Fruit fly (Drosophila melanogaster) whole organism, embryonic: Measurements from ENCODE around the gene CG34026.
A peak's percentile ranks its signal among the peaks of the same experiment; 100 is the strongest.

Experiments
- Aef1 ChIP-seq: fragments of 200-800 bp; sonication (Bioruptor generic); IDR thresholded peaks from 3 replicates; pipeline ENCODE4 v1.3.6; 2022; ENCODE audit warnings: missing biosample characterization, missing genetic modification characterization
- Atf6 ChIP-seq: fragments of 200-800 bp; sonication (Bioruptor generic); IDR thresholded peaks from 2 replicates; pipeline ENCODE4 v1.3.6; 2022; ENCODE audit warnings: missing biosample characterization, missing genetic modification characterization
- B-H2 ChIP-seq: fragments of 200-800 bp; sonication (Bioruptor generic); optimal IDR thresholded peaks from 2 replicates; lab custom pipeline; 2018; ENCODE audit warnings: missing biosample characterization, mild to moderate bottlenecking, missing genetic modification characterization
- CG10267 ChIP-seq: fragments of 200-800 bp; sonication (Bioruptor generic); optimal IDR thresholded peaks from 2 replicates; lab custom pipeline; 2018; ENCODE audit warnings: missing biosample characterization, mild to moderate bottlenecking, missing genetic modification characterization, moderate library complexity
- CG10543 ChIP-seq: fragments of 200-800 bp; sonication (Bioruptor generic); optimal IDR thresholded peaks from 3 replicates; lab custom pipeline; 2017; ENCODE audit warnings: missing biosample characterization, mild to moderate bottlenecking, missing genetic modification characterization, moderate library complexity
- CG11695 ChIP-seq: fragments of 200-800 bp; sonication (Bioruptor generic); IDR thresholded peaks from 3 replicates; pipeline ENCODE4 v1.3.6; 2022; ENCODE audit warnings: missing biosample characterization, missing genetic modification characterization
- CG12155 ChIP-seq: fragments of 200-800 bp; sonication (Bioruptor generic); optimal IDR thresholded peaks from 3 replicates; lab custom pipeline; 2016; ENCODE audit warnings: missing biosample characterization, missing genetic modification characterization
- CG12299 ChIP-seq: fragments of 200-800 bp; sonication (Bioruptor generic); optimal IDR thresholded peaks from 2 replicates; lab custom pipeline; 2018; ENCODE audit warnings: missing biosample characterization, mild to moderate bottlenecking, missing genetic modification characterization
- CG12769 ChIP-seq: fragments of 200-800 bp; sonication (Bioruptor generic); optimal IDR thresholded peaks from 2 replicates; lab custom pipeline; 2019; ENCODE audit warnings: missing biosample characterization, mild to moderate bottlenecking, missing genetic modification characterization, moderate library complexity
- CG14441 ChIP-seq: fragments of 200-800 bp; sonication (Bioruptor generic); IDR thresholded peaks from 2 replicates; pipeline ENCODE4 v1.3.6; 2022; ENCODE audit warnings: missing biosample characterization, missing genetic modification characterization
- CG14860 ChIP-seq: fragments of 200-800 bp; sonication (Bioruptor generic); IDR thresholded peaks from 3 replicates; pipeline ENCODE4 v1.3.6; 2022; ENCODE audit warnings: missing biosample characterization, missing genetic modification characterization; ENCODE audit not compliant: partially characterized antibody
- CG15479 ChIP-seq: fragments of 200-800 bp; sonication (Bioruptor generic); optimal IDR thresholded peaks from 3 replicates; lab custom pipeline; 2019; ENCODE audit warnings: missing biosample characterization, mild to moderate bottlenecking, missing genetic modification characterization, moderate library complexity
- CG17912 ChIP-seq: fragments of 200-800 bp; sonication (Bioruptor generic); optimal IDR thresholded peaks from 2 replicates; lab custom pipeline; 2018; ENCODE audit warnings: missing biosample characterization, mild to moderate bottlenecking, missing genetic modification characterization
- CG3065 ChIP-seq: fragments of 200-800 bp; sonication (Bioruptor generic); optimal IDR thresholded peaks from 2 replicates; lab custom pipeline; 2016; ENCODE audit warnings: missing biosample characterization, missing genetic modification characterization
- CG32772 ChIP-seq: fragments of 200-800 bp; sonication (Bioruptor generic); IDR thresholded peaks from 2 replicates; pipeline ENCODE4 v1.3.6; 2022; ENCODE audit warnings: missing biosample characterization, missing genetic modification characterization
- CG4360 ChIP-seq: fragments of 200-800 bp; sonication (Bioruptor generic); IDR thresholded peaks from 2 replicates; pipeline ENCODE4 v1.3.6; 2022; ENCODE audit warnings: missing biosample characterization, missing genetic modification characterization
- CG4707 ChIP-seq: fragments of 200-800 bp; sonication (Bioruptor generic); optimal IDR thresholded peaks from 2 replicates; lab custom pipeline; 2018; ENCODE audit warnings: missing biosample characterization, mild to moderate bottlenecking, missing genetic modification characterization, moderate library complexity
- CG8089 ChIP-seq: fragments of 200-800 bp; sonication (Bioruptor generic); optimal IDR thresholded peaks from 3 replicates; lab custom pipeline; 2016; ENCODE audit warnings: missing biosample characterization, missing genetic modification characterization
- CG9215 ChIP-seq: fragments of 200-800 bp; sonication (Bioruptor generic); IDR thresholded peaks from 2 replicates; pipeline ENCODE4 v1.3.6; 2022; ENCODE audit warnings: missing biosample characterization, missing genetic modification characterization
- CTCF ChIP-seq: fragments of 200-800 bp; sonication (Bioruptor generic); optimal IDR thresholded peaks from 2 replicates; lab custom pipeline; 2017; ENCODE audit warnings: missing biosample characterization, mild to moderate bottlenecking, missing genetic modification characterization, moderate library complexity
- Dad ChIP-seq: fragments of 200-800 bp; sonication (Bioruptor generic); optimal IDR thresholded peaks from 3 replicates; lab custom pipeline; 2016; ENCODE audit warnings: missing biosample characterization, missing genetic modification characterization
- Deaf1 ChIP-seq: fragments of 200-800 bp; optimal IDR thresholded peaks from 3 replicates; lab custom pipeline; 2019; ENCODE audit warnings: missing biosample characterization, mild to moderate bottlenecking, missing genetic modification characterization, moderate library complexity
- HLHmδ ChIP-seq: fragments of 200-800 bp; sonication (Bioruptor generic); optimal IDR thresholded peaks from 2 replicates; lab custom pipeline; 2018; ENCODE audit warnings: missing biosample characterization, mild to moderate bottlenecking, missing genetic modification characterization, moderate library complexity
- Hmx ChIP-seq: fragments of 200-800 bp; sonication (Bioruptor generic); optimal IDR thresholded peaks from 2 replicates; lab custom pipeline; 2016; ENCODE audit warnings: missing biosample characterization, missing genetic modification characterization
- NK7.1 ChIP-seq: fragments of 200-800 bp; sonication (Bioruptor generic); optimal IDR thresholded peaks from 3 replicates; lab custom pipeline; 2016; ENCODE audit warnings: missing biosample characterization, missing genetic modification characterization
- Ssrp ChIP-seq: fragments of 200-800 bp; sonication (Bioruptor generic); optimal IDR thresholded peaks from 2 replicates; lab custom pipeline; 2018; ENCODE audit warnings: missing biosample characterization, mild to moderate bottlenecking, missing genetic modification characterization, moderate library complexity
- YL-1 ChIP-seq: fragments of 200-800 bp; sonication (Bioruptor generic); optimal IDR thresholded peaks from 3 replicates; lab custom pipeline; 2017; ENCODE audit warnings: missing biosample characterization, mild to moderate bottlenecking, missing genetic modification characterization
- bigmax ChIP-seq: fragments of 200-800 bp; sonication (Bioruptor generic); optimal IDR thresholded peaks from 2 replicates; lab custom pipeline; 2018; ENCODE audit warnings: missing biosample characterization, mild to moderate bottlenecking, missing genetic modification characterization
- caup ChIP-seq: fragments of 200-800 bp; sonication (Bioruptor generic); optimal IDR thresholded peaks from 3 replicates; lab custom pipeline; 2017; ENCODE audit warnings: missing biosample characterization, mild to moderate bottlenecking, missing genetic modification characterization, moderate library complexity; ENCODE audit not compliant: severe bottlenecking
- cg ChIP-seq: fragments of 200-800 bp; sonication (Bioruptor generic); optimal IDR thresholded peaks from 3 replicates; lab custom pipeline; 2019; ENCODE audit warnings: missing biosample characterization, mild to moderate bottlenecking, missing genetic modification characterization, moderate library complexity
- cwo ChIP-seq: fragments of 200-800 bp; sonication (Bioruptor generic); optimal IDR thresholded peaks from 3 replicates; lab custom pipeline; 2017; ENCODE audit warnings: missing biosample characterization, missing genetic modification characterization, mild to moderate bottlenecking, moderate library complexity, missing genetic modification reagents
- dm ChIP-seq: fragments of 200-800 bp; sonication (Bioruptor generic); optimal IDR thresholded peaks from 3 replicates; lab custom pipeline; 2016; ENCODE audit warnings: missing biosample characterization, missing genetic modification characterization
- gsb-n ChIP-seq: fragments of 200-800 bp; sonication (Bioruptor generic); optimal IDR thresholded peaks from 3 replicates; lab custom pipeline; 2018; ENCODE audit warnings: missing biosample characterization, mild to moderate bottlenecking, missing genetic modification characterization
- hbn ChIP-seq: fragments of 200-800 bp; sonication (Bioruptor generic); IDR thresholded peaks from 2 replicates; pipeline ENCODE4 v1.3.6; 2022; ENCODE audit warnings: missing biosample characterization, missing genetic modification characterization; ENCODE audit not compliant: partially characterized antibody
- jigr1 ChIP-seq: fragments of 200-800 bp; sonication (Bioruptor generic); IDR thresholded peaks from 3 replicates; pipeline ENCODE4 v1.3.6; 2022; ENCODE audit warnings: missing biosample characterization, missing genetic modification characterization
- ken ChIP-seq: fragments of 200-800 bp; sonication (Bioruptor generic); IDR thresholded peaks from 3 replicates; pipeline ENCODE4 v1.3.6; 2022; ENCODE audit warnings: missing biosample characterization, missing genetic modification characterization
- knrl ChIP-seq: fragments of 200-800 bp; sonication (Bioruptor generic); IDR thresholded peaks from 3 replicates; pipeline ENCODE4 v1.3.6; 2022; ENCODE audit warnings: missing biosample characterization, missing genetic modification characterization; ENCODE audit not compliant: partially characterized antibody
- lilli ChIP-seq: fragments of 200-800 bp; sonication (Bioruptor generic); optimal IDR thresholded peaks from 3 replicates; lab custom pipeline; 2016; ENCODE audit warnings: missing biosample characterization, missing genetic modification characterization
- nerfin-1 ChIP-seq: fragments of 200-800 bp; sonication (Bioruptor generic); optimal IDR thresholded peaks from 3 replicates; lab custom pipeline; 2019; ENCODE audit warnings: missing biosample characterization, mild to moderate bottlenecking, missing genetic modification characterization, moderate library complexity
- pros ChIP-seq: fragments of 200-800 bp; sonication (Bioruptor generic); optimal IDR thresholded peaks from 3 replicates; lab custom pipeline; 2019; ENCODE audit warnings: missing biosample characterization, mild to moderate bottlenecking, missing genetic modification characterization, moderate library complexity
- rib ChIP-seq: fragments of 200-800 bp; sonication (Bioruptor generic); IDR thresholded peaks from 2 replicates; pipeline ENCODE4 v1.3.6; 2022; ENCODE audit warnings: missing biosample characterization, missing genetic modification characterization
- slp2 ChIP-seq: fragments of 200-800 bp; sonication (Bioruptor generic); optimal IDR thresholded peaks from 2 replicates; lab custom pipeline; 2016; ENCODE audit warnings: missing biosample characterization, missing genetic modification characterization
- sna ChIP-seq: fragments of 200-800 bp; sonication (Bioruptor generic); IDR thresholded peaks from 2 replicates; pipeline ENCODE4 v1.3.6; 2022; ENCODE audit warnings: missing biosample characterization, missing genetic modification characterization; ENCODE audit not compliant: partially characterized antibody
- sob ChIP-seq: fragments of 200-800 bp; sonication (Bioruptor generic); IDR thresholded peaks from 2 replicates; pipeline ENCODE4 v1.3.6; 2022; ENCODE audit warnings: missing biosample characterization, missing genetic modification characterization
- sr ChIP-seq: fragments of 200-800 bp; sonication (Bioruptor generic); IDR thresholded peaks from 3 replicates; pipeline ENCODE4 v1.3.6; 2022; ENCODE audit warnings: missing biosample characterization, missing genetic modification characterization
- trem ChIP-seq: fragments of 200-800 bp; optimal IDR thresholded peaks from 3 replicates; lab custom pipeline; 2019; ENCODE audit warnings: missing biosample characterization, mild to moderate bottlenecking, missing genetic modification characterization, moderate library complexity
- vvl ChIP-seq: fragments of 200-800 bp; sonication (Bioruptor generic); IDR thresholded peaks from 2 replicates; pipeline ENCODE4 v1.3.6; 2022; ENCODE audit warnings: missing biosample characterization, missing genetic modification characterization
- zen ChIP-seq: fragments of 200-800 bp; sonication (Bioruptor generic); optimal IDR thresholded peaks from 3 replicates; lab custom pipeline; 2018; ENCODE audit warnings: missing biosample characterization, mild to moderate bottlenecking, missing genetic modification characterization, moderate library complexity
- zf30C ChIP-seq: fragments of 200-800 bp; sonication (Bioruptor generic); optimal IDR thresholded peaks from 3 replicates; lab custom pipeline; 2018; ENCODE audit warnings: missing biosample characterization, mild to moderate bottlenecking, missing genetic modification characterization

CG34026 gene

dm6 chrX:9499994-9500804 lies 33.4 kb upstream of the CG34026 start, which contains the start of gene mgl (continued):
- no peak for TF ChIP-seq sna
- no peak for TF ChIP-seq zf30C
- no peak for TF ChIP-seq CG4360 (GFP tag; lab: Robert Waterston, UW)
- TF ChIP-seq CG11695 (GFP tag; lab: Robert Waterston, UW): peak; percentile 66; the same call in 2 of the 3 replicates
- TF ChIP-seq dm (GFP tag; lab: Kevin White, UChicago): peak; percentile 39
- TF ChIP-seq trem: peak; percentile 70
- TF ChIP-seq ken (GFP tag; lab: Robert Waterston, UW): peak; percentile 43; the same call in 2 of the 3 replicates
- TF ChIP-seq YL-1 (GFP tag; lab: Kevin White, UChicago): no peak
- 0 out of 2 replicates have a peak, but pooled peaks have one; percentile 29 for TF ChIP-seq CG32772
- peak; percentile 46; the same call in 1 of the 3 replicates for TF ChIP-seq sr
- TF ChIP-seq Dad (GFP tag; lab: Kevin White, UChicago): peak; percentile 43
- peak; percentile 14; the same call in 1 of the 3 replicates for TF ChIP-seq Aef1 (GFP tag; lab: Robert Waterston, UW)
- no peak for TF ChIP-seq NK7.1 (GFP tag; lab: Kevin White, UChicago)
- peak; percentile 49; the same call in 1 of the 2 replicates for TF ChIP-seq vvl (GFP tag; lab: Robert Waterston, UW)
- peak; percentile 75 for TF ChIP-seq CG12155 (GFP tag; lab: Kevin White, UChicago)
- TF ChIP-seq pros: peak; percentile 17
- TF ChIP-seq HLHmδ (GFP tag; lab: Kevin White, UChicago): peak; percentile 84
- no peak for TF ChIP-seq bigmax
- TF ChIP-seq cwo (GFP tag; lab: Kevin White, UChicago): peak; percentile 73
- TF ChIP-seq CG17912 (GFP tag; lab: Kevin White, UChicago): no peak
- no peak for TF ChIP-seq nerfin-1 (tag; lab: Kevin White, UChicago)
- TF ChIP-seq CG15479: peak; percentile 3
- TF ChIP-seq B-H2 (GFP tag; lab: Kevin White, UChicago): peak; percentile 12
- peak; percentile 29 for TF ChIP-seq Deaf1
- no peak for TF ChIP-seq cg (GFP tag; lab: Kevin White, UChicago)
- peak; percentile 64 for TF ChIP-seq slp2
- peak; percentile 40 for TF ChIP-seq CG12769 (tag; lab: Kevin White, UChicago)
- TF ChIP-seq CG3065 (GFP tag; lab: Kevin White, UChicago): peak; percentile 30
- no peak for TF ChIP-seq CG14441 (GFP tag; lab: Robert Waterston, UW)
- peak; percentile 41 for TF ChIP-seq Hmx (GFP tag; lab: Kevin White, UChicago)
- TF ChIP-seq CG4707 (GFP tag; lab: Kevin White, UChicago): no peak
- peak; percentile 80 for TF ChIP-seq lilli (GFP tag; lab: Kevin White, UChicago)
- peak; percentile 76 for TF ChIP-seq gsb-n (tag; lab: Kevin White, UChicago)
- TF ChIP-seq knrl: 0 out of 3 replicates have a peak, but pooled peaks have one; percentile 21
- TF ChIP-seq CG12299 (tag; lab: Kevin White, UChicago): no peak
- no peak for TF ChIP-seq CG14860
- peak; percentile 24 for TF ChIP-seq CG8089 (GFP tag; lab: Kevin White, UChicago)
- peak; percentile 23 for TF ChIP-seq zen
- TF ChIP-seq CG10267 (tag; lab: Kevin White, UChicago): peak; percentile 79
- no peak for TF ChIP-seq sob (GFP tag; lab: Robert Waterston, UW)
- no peak for TF ChIP-seq hbn (GFP tag; lab: Robert Waterston, UW)
- peak; percentile 80 for TF ChIP-seq Ssrp
- peak; percentile 14; the same call in 1 of the 2 replicates for TF ChIP-seq rib
- peak; percentile 54 for TF ChIP-seq caup (GFP tag; lab: Kevin White, UChicago)
- no peak for TF ChIP-seq CG9215 (GFP tag; lab: Robert Waterston, UW)
- peak; percentile 8 for TF ChIP-seq CG10543
- TF ChIP-seq jigr1: no peak
- peak; percentile 48; the same call in 1 of the 2 replicates for TF ChIP-seq Atf6
- TF ChIP-seq CTCF: no peak
